Worm (Caenorhabditis elegans): Measurements from ENCODE around the gene Y17G9B.2.
A peak's percentile ranks its signal among the peaks of the same experiment; 100 is the strongest.

- TF ChIP-seq him-1 (tag; optimal IDR thresholded peaks at IDR 0.05): no peak
- TF ChIP-seq aptf-2 (GFP tag; conservative IDR thresholded peaks at IDR 0.05): no peak
- 0 out of 2 replicates have a peak, but pooled peaks have one; percentile 15 for TF ChIP-seq nfyb-1 (GFP tag; IDR thresholded peaks at IDR 0.05)
- TF ChIP-seq unc-62 (GFP tag; optimal IDR thresholded peaks at IDR 0.05): no peak
- 0 out of 2 replicates have a peak, but pooled peaks have one; percentile 35 for TF ChIP-seq cebp-1 (GFP tag; IDR thresholded peaks at IDR 0.05)
- TF ChIP-seq cebp-1 (tag; optimal IDR thresholded peaks at IDR 0.05): peak; percentile 82
- peak; percentile 90 for TF ChIP-seq F49E8.2 (tag; optimal IDR thresholded peaks at IDR 0.05; ENCODE audit: insufficient read depth)
- peak; percentile 45 for TF ChIP-seq K12H6.12 (tag; optimal IDR thresholded peaks at IDR 0.05)
- TF ChIP-seq Y53F4B.3 (GFP tag; IDR thresholded peaks at IDR 0.05): no peak
- no peak for TF ChIP-seq ama-1 (optimal IDR thresholded peaks at IDR 0.05)
- peak; percentile 34 to 66 for TF ChIP-seq ama-1 (GFP tag; optimal IDR thresholded peaks at IDR 0.05)
- 0 out of 2 replicates have a peak, but pooled peaks have one; percentile 19 for TF ChIP-seq nfya-2 (GFP tag; IDR thresholded peaks at IDR 0.05)
Measured at ce11 chrIV:4748408-4749105, 15.4 kb upstream of the Y17G9B.2 start, which contains the start of gene cyc-2.1.

Measured in whole organism, young adult.